Worm (Caenorhabditis elegans) whole organism, L2 larva: ENCODE measurements around the gene D1025.10.
A peak's percentile ranks its signal among the peaks of the same experiment; 100 is the strongest.

Source experiments
- C34F6.9 ChIP-seq: fragments of 150-350 bp; optimal IDR thresholded peaks from 2 replicates; lab custom pipeline; 2014; ENCODE audit warnings: missing biosample characterization, missing genetic modification characterization
- F13H6.1 ChIP-seq: sonication (generic microtip); optimal IDR thresholded peaks from 2 replicates; lab custom pipeline; 2016; ENCODE audit warnings: missing genetic modification characterization, missing compliant biosample characterization
- Y55F3AM.14 ChIP-seq: fragments of 200-800 bp; sonication (Bioruptor generic); optimal IDR thresholded peaks from 2 replicates; lab custom pipeline; 2018; ENCODE audit warnings: mild to moderate bottlenecking, missing genetic modification characterization, missing compliant biosample characterization
- ZK546.5 ChIP-seq: sonication (generic microtip); optimal IDR thresholded peaks from 2 replicates; lab custom pipeline; 2017; ENCODE audit warnings: missing biosample characterization, missing genetic modification characterization
- aly-2 ChIP-seq: fragments of 150-350 bp; optimal IDR thresholded peaks from 2 replicates; lab custom pipeline; 2014; ENCODE audit warnings: missing biosample characterization, missing genetic modification characterization
- blmp-1 ChIP-seq: sonication (generic microtip); optimal IDR thresholded peaks from 2 replicates; lab custom pipeline; 2017; ENCODE audit warnings: missing genetic modification characterization, mild to moderate bottlenecking, missing compliant biosample characterization, antibody characterized with exemption, moderate library complexity; ENCODE audit not compliant: insufficient read depth
- crh-2 ChIP-seq: sonication (generic microtip); optimal IDR thresholded peaks from 2 replicates; lab custom pipeline; 2017; ENCODE audit warnings: missing biosample characterization, missing genetic modification characterization
- egl-27 ChIP-seq: sonication (generic microtip); optimal IDR thresholded peaks from 3 replicates; lab custom pipeline; 2017; ENCODE audit warnings: missing biosample characterization, missing genetic modification reagents, missing genetic modification characterization
- fos-1 ChIP-seq: fragments of 150-350 bp; optimal IDR thresholded peaks from 2 replicates; lab custom pipeline; 2014; ENCODE audit warnings: missing biosample characterization, missing genetic modification characterization
- gmeb-1 ChIP-seq: fragments of 150-350 bp; optimal IDR thresholded peaks from 2 replicates; lab custom pipeline; 2014; ENCODE audit warnings: missing biosample characterization, missing genetic modification characterization
- lin-13 ChIP-seq: fragments of 150-350 bp; optimal IDR thresholded peaks from 2 replicates; lab custom pipeline; 2014; ENCODE audit warnings: missing biosample characterization, missing genetic modification reagents, missing genetic modification characterization
- lin-39 ChIP-seq: fragments of 150-350 bp; optimal IDR thresholded peaks from 2 replicates; lab custom pipeline; 2014; ENCODE audit warnings: missing biosample characterization, missing genetic modification reagents, missing genetic modification characterization
- lsy-2 ChIP-seq, 2 experiments: fragments of 150-350 bp in 1 of 2; sonication (generic microtip) in 1 of 2; optimal IDR thresholded peaks; 2 replicates each; lab custom pipeline; 2014 to 2017; ENCODE audit warnings: missing biosample characterization in 2 of 2, missing genetic modification characterization in 2 of 2
- mdl-1 ChIP-seq, 2 experiments: fragments of 150-350 bp in 1 of 2; sonication (generic microtip) in 1 of 2; optimal IDR thresholded peaks; 2 replicates each; lab custom pipeline; 2017; ENCODE audit warnings: missing biosample characterization in 2 of 2, missing genetic modification characterization in 2 of 2
- nhr-10 ChIP-seq: sonication (generic microtip); optimal IDR thresholded peaks from 2 replicates; lab custom pipeline; 2017; ENCODE audit warnings: missing biosample characterization, missing genetic modification characterization
- nhr-11 ChIP-seq: fragments of 150-350 bp; optimal IDR thresholded peaks from 2 replicates; lab custom pipeline; 2014; ENCODE audit warnings: missing biosample characterization, missing genetic modification characterization
- nhr-129 ChIP-seq: fragments of 150-350 bp; optimal IDR thresholded peaks from 2 replicates; lab custom pipeline; 2014; ENCODE audit warnings: missing biosample characterization, missing genetic modification characterization
- nhr-21 ChIP-seq: fragments of 150-350 bp; optimal IDR thresholded peaks from 2 replicates; lab custom pipeline; 2014; ENCODE audit warnings: missing biosample characterization, missing genetic modification characterization
- nhr-23 ChIP-seq: fragments of 150-350 bp; optimal IDR thresholded peaks from 2 replicates; lab custom pipeline; 2014; ENCODE audit warnings: missing biosample characterization, missing genetic modification reagents, missing genetic modification characterization
- nhr-237 ChIP-seq: fragments of 150-350 bp; optimal IDR thresholded peaks from 2 replicates; lab custom pipeline; 2014; ENCODE audit warnings: missing biosample characterization, missing genetic modification characterization
- nhr-25 ChIP-seq: fragments of 150-350 bp; sonication (generic microtip); optimal IDR thresholded peaks from 3 replicates; lab custom pipeline; 2014; ENCODE audit warnings: missing biosample characterization, missing genetic modification characterization
- nhr-6 ChIP-seq: fragments of 150-350 bp; optimal IDR thresholded peaks from 2 replicates; lab custom pipeline; 2014; ENCODE audit warnings: missing biosample characterization, missing genetic modification characterization
- nhr-77 ChIP-seq: fragments of 150-350 bp; optimal IDR thresholded peaks from 2 replicates; lab custom pipeline; 2014; ENCODE audit warnings: missing biosample characterization, missing genetic modification characterization
- sem-4 ChIP-seq: fragments of 150-350 bp; optimal IDR thresholded peaks from 2 replicates; lab custom pipeline; 2014; ENCODE audit warnings: missing biosample characterization, missing genetic modification reagents, missing genetic modification characterization
- sma-3 ChIP-seq: sonication (generic microtip); optimal IDR thresholded peaks from 2 replicates; lab custom pipeline; 2016; ENCODE audit warnings: missing genetic modification reagents, missing genetic modification characterization, missing compliant biosample characterization
- sma-9 ChIP-seq, 2 experiments: fragments of 150-350 bp in 1 of 2; sonication (generic microtip) in 1 of 2; optimal IDR thresholded peaks; 2 replicates each; lab custom pipeline; 2014 to 2016; ENCODE audit warnings: missing genetic modification characterization in 2 of 2, mild to moderate bottlenecking in 1 of 2, missing biosample characterization in 1 of 2, missing compliant biosample characterization in 1 of 2, missing genetic modification reagents in 1 of 2, moderate library complexity in 1 of 2
- snpc-4 ChIP-seq: fragments of 150-350 bp; optimal IDR thresholded peaks from 2 replicates; lab custom pipeline; 2014; ENCODE audit warnings: missing biosample characterization, missing genetic modification characterization
- unc-55 ChIP-seq: fragments of 150-350 bp; sonication (generic microtip); optimal IDR thresholded peaks from 3 replicates; lab custom pipeline; 2014; ENCODE audit warnings: missing biosample characterization, missing genetic modification reagents, missing genetic modification characterization
- zag-1 ChIP-seq: fragments of 150-350 bp; optimal IDR thresholded peaks from 2 replicates; lab custom pipeline; 2014; ENCODE audit warnings: missing biosample characterization, missing genetic modification characterization
- ztf-4 ChIP-seq: fragments of 150-350 bp; optimal IDR thresholded peaks from 2 replicates; lab custom pipeline; 2014; ENCODE audit warnings: missing biosample characterization, missing genetic modification characterization

The D1025.10 gene

DNA sequence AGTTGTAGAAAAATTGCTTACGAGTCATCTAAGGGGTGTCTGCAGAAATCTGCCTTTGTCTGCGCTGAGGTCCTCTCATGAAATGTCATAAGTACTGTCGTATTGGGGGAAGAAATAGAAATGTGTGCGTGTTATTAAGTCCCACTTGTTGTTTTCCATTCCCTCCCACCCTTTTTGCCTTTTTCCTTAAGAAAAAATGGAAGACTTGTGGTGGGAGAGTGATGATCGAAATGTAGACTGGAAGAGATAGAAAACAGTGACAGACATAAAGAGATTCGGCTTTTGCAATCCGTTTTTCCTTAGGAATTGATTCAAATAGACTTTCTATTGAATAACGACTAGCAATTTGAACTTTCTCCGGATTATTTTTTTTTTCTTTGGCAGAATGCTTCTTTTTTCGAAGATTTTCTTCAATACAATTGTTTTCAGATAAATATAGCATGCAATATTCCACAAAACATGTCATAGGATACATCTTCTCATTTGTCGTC, 33.1 kb downstream of the D1025.10 start, which contains the start of gene ram-5:
TSS of gene ram-5 (plus strand) at position 441 of the 491 bp plus-strand sequence.
- TF ChIP-seq gmeb-1 (no peak), F13H6.1 (tag; lab: Kevin White, UChicago) (no peak), nhr-77 (no peak), sma-9 (GFP tag; optimal IDR thresholded peaks at IDR 0.05; lab: Kevin White, UChicago) (no peak), sma-9 (tag; optimal IDR thresholded peaks at IDR 0.05; lab: Kevin White, UChicago) (no peak), zag-1 (no peak), lin-39 (tag; lab: Kevin White, UChicago) (no peak), aly-2 (no peak), C34F6.9 (tag; lab: Kevin White, UChicago) (no peak), Y55F3AM.14 (GFP tag; lab: Kevin White, UChicago) (no peak), lsy-2 (tag; optimal IDR thresholded peaks at IDR 0.05; lab: Kevin White, UChicago) (no peak), nhr-237 (tag; lab: Kevin White, UChicago) (no peak), nhr-11 (tag; lab: Kevin White, UChicago) (no peak), nhr-10 (no peak), unc-55 (GFP tag; lab: Kevin White, UChicago) (no peak), nhr-23 (tag; lab: Kevin White, UChicago) (no peak), snpc-4 (tag; lab: Kevin White, UChicago) (no peak), fos-1 (tag; lab: Kevin White, UChicago) (no peak), lin-13 (GFP tag; lab: Kevin White, UChicago) (no peak)

DNA sequence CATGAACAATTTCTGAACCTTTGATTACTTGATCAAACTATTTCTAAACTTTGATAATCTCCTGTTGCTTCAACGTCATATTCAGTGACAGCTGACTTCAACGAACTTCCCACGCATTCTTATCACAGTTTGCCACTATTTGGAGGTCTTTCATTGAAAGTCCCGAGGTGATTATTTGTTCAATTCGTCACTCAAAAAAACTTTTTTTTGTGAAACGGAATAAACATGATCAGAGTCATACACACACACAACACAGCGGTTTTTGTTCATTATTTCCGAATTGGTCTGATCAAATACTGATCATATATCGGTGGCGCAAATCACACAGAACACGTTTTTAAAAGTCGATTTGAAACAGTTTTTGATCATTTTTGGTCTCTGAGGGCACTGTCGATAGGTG, 39.7 kb downstream of the D1025.10 start:
- TF ChIP-seq sma-9 (GFP tag; optimal IDR thresholded peaks at IDR 0.05; lab: Kevin White, UChicago) (peak; percentile 23), sma-9 (tag; optimal IDR thresholded peaks at IDR 0.05; lab: Kevin White, UChicago) (no peak), sem-4 (tag; lab: Kevin White, UChicago) (no peak)

DNA sequence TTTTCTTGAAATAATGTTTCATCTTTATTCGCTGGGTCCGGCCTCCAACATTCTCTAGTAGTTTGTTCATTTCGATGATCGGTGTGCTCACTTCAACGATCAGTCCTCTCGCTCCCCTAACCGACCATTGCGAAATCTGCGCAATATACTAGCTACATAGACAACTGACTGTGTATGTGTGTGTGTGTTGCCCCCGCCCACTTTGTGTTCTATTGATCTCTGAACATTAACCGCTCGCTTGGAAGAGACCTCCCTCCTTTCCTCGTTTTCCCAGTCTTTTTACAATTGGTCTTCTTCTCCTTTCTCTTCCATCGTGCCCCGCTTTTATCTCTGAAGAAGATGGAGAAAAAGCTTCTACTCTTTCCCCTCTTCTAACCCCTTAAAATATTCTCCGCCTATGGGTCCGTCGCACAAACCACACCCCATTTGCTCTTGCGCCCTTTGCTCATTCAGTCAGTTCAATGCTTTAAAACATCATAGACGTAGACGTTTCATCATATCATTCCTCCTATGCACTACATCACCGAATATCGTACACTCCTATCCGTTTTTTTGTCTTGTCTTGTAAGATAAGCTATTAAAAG, 40.8 kb downstream of the D1025.10 start:
- TF ChIP-seq zag-1 (peak; percentile 70), mdl-1 (tag; optimal IDR thresholded peaks at IDR 0.05; lab: Kevin White, UChicago) (peak; percentile 28 to 52), lsy-2 (tag; optimal IDR thresholded peaks at IDR 0.05; lab: Kevin White, UChicago) (peak; percentile 20 to 44), C34F6.9 (tag; lab: Kevin White, UChicago) (peak; percentile 42), nhr-11 (tag; lab: Kevin White, UChicago) (no peak), nhr-129 (tag; lab: Kevin White, UChicago) (peak; percentile 77), F13H6.1 (tag; lab: Kevin White, UChicago) (peak; percentile 66), ZK546.5 (no peak), lin-39 (tag; lab: Kevin White, UChicago) (no peak), Y55F3AM.14 (GFP tag; lab: Kevin White, UChicago) (peak; percentile 13), lin-13 (GFP tag; lab: Kevin White, UChicago) (peak; percentile 47), egl-27 (tag; lab: Kevin White, UChicago) (no peak), nhr-21 (no peak), unc-55 (GFP tag; lab: Kevin White, UChicago) (peak; percentile 28), sem-4 (tag; lab: Kevin White, UChicago) (peak; percentile 52), aly-2 (no peak), sma-9 (GFP tag; optimal IDR thresholded peaks at IDR 0.05; lab: Kevin White, UChicago) (peak; percentile 97), sma-9 (tag; optimal IDR thresholded peaks at IDR 0.05; lab: Kevin White, UChicago) (no peak), snpc-4 (tag; lab: Kevin White, UChicago) (peak; percentile 28)

DNA sequence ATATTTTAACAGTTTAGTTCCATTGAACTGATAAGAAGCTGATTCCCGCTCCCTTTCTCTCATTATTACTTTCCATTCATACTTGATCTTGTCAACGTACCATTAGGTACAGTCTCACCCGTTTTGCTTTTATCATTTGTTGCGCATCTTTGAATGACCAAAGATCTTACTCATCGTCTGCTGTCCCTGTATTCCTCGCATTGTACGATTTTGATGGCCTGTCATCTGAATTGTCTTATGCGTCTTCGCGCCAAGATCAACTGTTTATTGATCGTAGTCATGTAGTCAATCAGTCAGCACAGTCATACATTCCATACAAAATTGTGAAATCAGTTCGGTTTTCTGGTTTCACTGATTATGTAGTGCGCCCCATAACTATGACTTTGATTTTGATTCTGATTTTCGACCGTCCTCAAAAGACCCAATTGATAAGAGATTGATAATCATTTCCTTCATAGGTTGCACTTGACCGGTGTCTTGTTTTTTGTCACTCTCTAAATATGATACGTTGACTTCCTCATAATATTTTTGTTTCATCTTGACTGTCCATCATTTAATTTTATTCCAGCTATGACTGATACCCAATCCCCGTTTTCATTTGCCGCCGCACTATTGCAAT, 41.4 kb downstream of the D1025.10 start, which contains the start of gene nhr-3:
TSS of gene nhr-3 (plus strand) at position 569 of the 619 bp plus-strand sequence.
- peak; percentile 22 for TF ChIP-seq nhr-6
- peak; percentile 79 for TF ChIP-seq blmp-1 (tag; lab: Kevin White, UChicago)
- TF ChIP-seq ztf-4 (tag; lab: Kevin White, UChicago) = no peak
- TF ChIP-seq sma-9 (GFP tag; optimal IDR thresholded peaks at IDR 0.05; lab: Kevin White, UChicago) = peak; percentile 47
- no peak for TF ChIP-seq sma-9 (tag; optimal IDR thresholded peaks at IDR 0.05; lab: Kevin White, UChicago)
- no peak for TF ChIP-seq F13H6.1 (tag; lab: Kevin White, UChicago)
- TF ChIP-seq sma-3 = peak; percentile 60
- peak; percentile 13 for TF ChIP-seq fos-1 (tag; lab: Kevin White, UChicago)
- peak; percentile 37 for TF ChIP-seq nhr-25
- peak; percentile 2 for TF ChIP-seq nhr-129 (tag; lab: Kevin White, UChicago)
- peak; percentile 49 for TF ChIP-seq crh-2 (tag; lab: Kevin White, UChicago)
- TF ChIP-seq, all 48 proteins: peak for 8
